Fruit fly (Drosophila melanogaster): ENCODE results near the gene aus.
A peak's percentile ranks its signal among the peaks of the same experiment; 100 is the strongest.

The aus gene

dm6 chr3R:21288462-21288861, 60.9 kb downstream of the aus start (continued):
- TF ChIP-seq unc-4 (GFP tag; IDR thresholded peaks at IDR 0.05; ENCODE audit: partially characterized antibody) (no peak), CG6654 (GFP tag; optimal IDR thresholded peaks at IDR 0.05) (no peak), nerfin-1 (tag; optimal IDR thresholded peaks at IDR 0.05) (no peak), H2.0 (GFP tag; IDR thresholded peaks at IDR 0.05) (no peak), CG10267 (tag; optimal IDR thresholded peaks at IDR 0.05) (no peak), CG1832 (GFP tag; optimal IDR thresholded peaks at IDR 0.05) (no peak), Bdp1 (GFP tag; optimal IDR thresholded peaks at IDR 0.05) (no peak), CG15479 (GFP tag; optimal IDR thresholded peaks at IDR 0.05) (no peak), CG11723 (GFP tag; optimal IDR thresholded peaks at IDR 0.05) (no peak), CG18764 (GFP tag; optimal IDR thresholded peaks at IDR 0.05) (no peak), slp2 (GFP tag; optimal IDR thresholded peaks at IDR 0.05) (no peak), NC2β (GFP tag; optimal IDR thresholded peaks at IDR 0.05) (no peak), Scr (GFP tag; IDR thresholded peaks at IDR 0.05; ENCODE audit: partially characterized antibody) (no peak), HLH4C (GFP tag; IDR thresholded peaks at IDR 0.05; ENCODE audit: partially characterized antibody) (no peak), CG12769 (tag; optimal IDR thresholded peaks at IDR 0.05) (no peak), chn (GFP tag; optimal IDR thresholded peaks at IDR 0.05) (no peak), kah (GFP tag; optimal IDR thresholded peaks at IDR 0.05) (no peak), Oaz (GFP tag; IDR thresholded peaks at IDR 0.05) (no peak), CG34422 (GFP tag; IDR thresholded peaks at IDR 0.05) (peak; percentile 38; the same call in 1 of the 3 replicates), CG18599 (GFP tag; optimal IDR thresholded peaks at IDR 0.05) (peak; percentile 26), trh (GFP tag; optimal IDR thresholded peaks at IDR 0.05) (no peak), Hmr (GFP tag; optimal IDR thresholded peaks at IDR 0.05) (peak; percentile 13), cg (GFP tag; optimal IDR thresholded peaks at IDR 0.05) (no peak), Max (GFP tag; optimal IDR thresholded peaks at IDR 0.05) (no peak), sens (GFP tag) (peak; percentile 57), Ravus (GFP tag; IDR thresholded peaks at IDR 0.05) (no peak), CG17186 (GFP tag; optimal IDR thresholded peaks at IDR 0.05) (no peak), sim (GFP tag; IDR thresholded peaks at IDR 0.05) (no peak), dimm (GFP tag; IDR thresholded peaks at IDR 0.05) (no peak), org-1 (GFP tag; optimal IDR thresholded peaks at IDR 0.05) (peak; percentile 10), h (optimal IDR thresholded peaks at IDR 0.05) (no peak), CG8765 (GFP tag; IDR thresholded peaks at IDR 0.05) (no peak), CG11085 (GFP tag; IDR thresholded peaks at IDR 0.05) (no peak), Antp (GFP tag; optimal IDR thresholded peaks at IDR 0.05) (no peak), B-H2 (GFP tag; optimal IDR thresholded peaks at IDR 0.05) (no peak), CG2678 (tag; optimal IDR thresholded peaks at IDR 0.05) (peak; percentile 46), CG6813 (GFP tag; optimal IDR thresholded peaks at IDR 0.05) (no peak), Stat92E (GFP tag; optimal IDR thresholded peaks at IDR 0.05) (no peak), Opbp (GFP tag; IDR thresholded peaks at IDR 0.05; ENCODE audit: partially characterized antibody) (no peak), HLH3B (GFP tag; IDR thresholded peaks at IDR 0.05) (no peak), CG12104 (GFP tag; optimal IDR thresholded peaks at IDR 0.05) (no peak), CG3407 (GFP tag; optimal IDR thresholded peaks at IDR 0.05) (no peak), CG31224 (GFP tag; IDR thresholded peaks at IDR 0.05) (no peak), Neu2 (GFP tag; optimal IDR thresholded peaks at IDR 0.05; ENCODE audit: borderline replicate concordance) (no peak), fd102C (GFP tag; optimal IDR thresholded peaks at IDR 0.05) (no peak), esg (GFP tag; conservative IDR thresholded peaks at IDR 0.05) (0 out of 2 replicates have a peak, but pooled peaks have one; percentile 6), lab (GFP tag; optimal IDR thresholded peaks at IDR 0.05) (peak; percentile 39), HmgZ (tag; optimal IDR thresholded peaks at IDR 0.05) (no peak), Fer2 (tag; optimal IDR thresholded peaks at IDR 0.05) (no peak), Asciz (GFP tag; optimal IDR thresholded peaks at IDR 0.05) (no peak), jing (GFP tag; optimal IDR thresholded peaks at IDR 0.05) (no peak)

All from whole organism, embryonic.